1 fruit fly cellular context compared by ENCODE assay signal in the genomic region with DNA sequence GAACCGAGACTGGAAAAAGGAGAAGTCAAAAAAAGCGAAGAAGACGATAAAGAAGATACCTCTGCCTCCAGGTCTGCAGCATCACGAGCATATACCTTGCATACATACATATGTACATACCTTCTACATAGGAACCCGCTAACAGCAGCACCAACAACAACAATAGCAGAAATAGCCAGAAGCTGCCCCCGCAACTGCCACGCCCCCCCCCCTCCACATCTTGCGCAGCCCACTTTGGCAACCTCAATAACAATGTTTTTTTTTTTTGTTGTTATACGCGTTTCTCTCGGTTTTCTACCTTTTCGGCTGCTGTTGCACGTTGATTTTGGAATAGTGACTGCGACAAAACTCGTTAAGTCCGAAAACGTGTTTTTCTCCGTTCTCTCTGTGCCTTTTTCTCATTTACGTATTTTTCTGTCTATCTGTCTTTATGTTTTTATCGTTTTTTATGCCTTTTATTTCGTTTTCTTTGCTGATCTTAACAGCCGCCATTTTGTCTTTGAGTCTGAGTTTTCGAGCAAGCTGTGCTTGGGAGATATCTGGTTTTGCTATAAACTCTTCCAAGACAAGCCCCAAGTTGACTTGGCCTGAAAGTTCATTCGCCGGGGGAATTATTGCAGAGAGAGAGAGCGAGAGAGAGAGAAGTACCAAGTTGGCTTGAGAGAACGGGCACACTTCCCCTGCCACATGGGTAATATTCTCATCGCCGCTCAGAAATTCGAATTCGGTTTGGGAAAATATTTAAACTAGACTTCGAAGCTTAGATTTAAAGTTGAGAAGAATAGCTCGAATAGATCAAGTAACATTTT.
A peak's percentile ranks its signal among the peaks of the same experiment; 100 is the strongest.
TF ChIP-seq lines count a peak whose summit lies in the region.

No protein-coding gene starts in this region.

TF ChIP-seq in whole organism, embryonic, 481 proteins besides CTCF, POLR2A, EP300 and RAD21 (continued from another document):
- no peak for TF ChIP-seq CG32772 (GFP tag; IDR thresholded peaks at IDR 0.05; lab: Robert Waterston, UW)
- no peak for TF ChIP-seq Oli (tag; optimal IDR thresholded peaks at IDR 0.05; lab: Kevin White, UChicago)
- no peak for TF ChIP-seq danr (GFP tag; IDR thresholded peaks at IDR 0.05; lab: Robert Waterston, UW)
- TF ChIP-seq CG6175 (GFP tag; IDR thresholded peaks at IDR 0.05; lab: Robert Waterston, UW), result peak; percentile 70; the same call in 2 of the 3 replicates
- TF ChIP-seq CG12299 (tag; optimal IDR thresholded peaks at IDR 0.05; lab: Kevin White, UChicago), result no peak
- TF ChIP-seq CG13296 (GFP tag; optimal IDR thresholded peaks at IDR 0.05; lab: Kevin White, UChicago), result no peak
- no peak for TF ChIP-seq CG17568 (GFP tag; optimal IDR thresholded peaks at IDR 0.05; lab: Kevin White, UChicago)
- TF ChIP-seq HLH4C (GFP tag; IDR thresholded peaks at IDR 0.05; lab: Robert Waterston, UW; ENCODE audit: partially characterized antibody), result no peak
- no peak for TF ChIP-seq CG31441 (GFP tag; IDR thresholded peaks at IDR 0.05; lab: Robert Waterston, UW)
- peak; percentile 77 to 87 for TF ChIP-seq Trl (optimal IDR thresholded peaks at IDR 0.05; lab: Kevin White, UChicago)
- TF ChIP-seq Trl (GFP tag; optimal IDR thresholded peaks at IDR 0.05; lab: Kevin White, UChicago), result no peak
- no peak for TF ChIP-seq Dek (tag; optimal IDR thresholded peaks at IDR 0.05; lab: Kevin White, UChicago)
- no peak for TF ChIP-seq Side (GFP tag; optimal IDR thresholded peaks at IDR 0.05; lab: Kevin White, UChicago)
- TF ChIP-seq unpg (GFP tag; optimal IDR thresholded peaks at IDR 0.05; lab: Kevin White, UChicago), result no peak
- TF ChIP-seq Optix (GFP tag; IDR thresholded peaks at IDR 0.05; lab: Robert Waterston, UW), result no peak
- no peak for TF ChIP-seq sens-2 (GFP tag; IDR thresholded peaks at IDR 0.05; lab: Robert Waterston, UW)
- no peak for TF ChIP-seq grau (tag; optimal IDR thresholded peaks at IDR 0.05; lab: Kevin White, UChicago)
- TF ChIP-seq CG2889 (GFP tag; IDR thresholded peaks at IDR 0.05; lab: Robert Waterston, UW), result no peak
- no peak for TF ChIP-seq CG14441 (GFP tag; IDR thresholded peaks at IDR 0.05; lab: Robert Waterston, UW)
- peak; percentile 48 for TF ChIP-seq abd-A (tag; optimal IDR thresholded peaks at IDR 0.05; lab: Kevin White, UChicago)
- TF ChIP-seq CrebB (tag; optimal IDR thresholded peaks at IDR 0.05; lab: Kevin White, UChicago), result no peak
- no peak for TF ChIP-seq chm (GFP tag; IDR thresholded peaks at IDR 0.05; lab: Robert Waterston, UW)
- TF ChIP-seq CG15601 (tag; optimal IDR thresholded peaks at IDR 0.05; lab: Kevin White, UChicago), result no peak
- TF ChIP-seq Ravus (GFP tag; IDR thresholded peaks at IDR 0.05; lab: Robert Waterston, UW), result no peak
- TF ChIP-seq Dbx (GFP tag; IDR thresholded peaks at IDR 0.05; lab: Robert Waterston, UW), result no peak
- TF ChIP-seq CG1602 (GFP tag; optimal IDR thresholded peaks at IDR 0.05; lab: Kevin White, UChicago), result no peak
- no peak for TF ChIP-seq Nf-YA (GFP tag; IDR thresholded peaks at IDR 0.05; lab: Robert Waterston, UW)
- TF ChIP-seq nmo (GFP tag; optimal IDR thresholded peaks at IDR 0.05; lab: Kevin White, UChicago), result no peak
- TF ChIP-seq insv (GFP tag; optimal IDR thresholded peaks at IDR 0.05; lab: Kevin White, UChicago), result no peak
- TF ChIP-seq gsb (GFP tag; IDR thresholded peaks at IDR 0.05; lab: Robert Waterston, UW), result no peak
- no peak for TF ChIP-seq Hr51 (GFP tag; optimal IDR thresholded peaks at IDR 0.05; lab: Kevin White, UChicago)
- no peak for TF ChIP-seq BEAF-32 (GFP tag; optimal IDR thresholded peaks at IDR 0.05; lab: Kevin White, UChicago)
- TF ChIP-seq pum (GFP tag; optimal IDR thresholded peaks at IDR 0.05; lab: Kevin White, UChicago), result no peak
- no peak for TF ChIP-seq vnd (GFP tag; IDR thresholded peaks at IDR 0.05; lab: Robert Waterston, UW; ENCODE audit: partially characterized antibody)
- TF ChIP-seq sqz (GFP tag; optimal IDR thresholded peaks at IDR 0.05; lab: Kevin White, UChicago), result peak; percentile 60
- TF ChIP-seq Hr39 (optimal IDR thresholded peaks at IDR 0.05; lab: Kevin White, UChicago), result no peak
- TF ChIP-seq dati (GFP tag; IDR thresholded peaks at IDR 0.05; lab: Robert Waterston, UW), result no peak
- no peak for TF ChIP-seq salm (tag; optimal IDR thresholded peaks at IDR 0.05; lab: Kevin White, UChicago)
- TF ChIP-seq CG12744 (GFP tag; optimal IDR thresholded peaks at IDR 0.05; lab: Kevin White, UChicago), result no peak
- TF ChIP-seq Sox102F (GFP tag; optimal IDR thresholded peaks at IDR 0.05; lab: Kevin White, UChicago), result no peak
- peak; percentile 74 for TF ChIP-seq CG9437 (GFP tag; optimal IDR thresholded peaks at IDR 0.05; lab: Kevin White, UChicago)
- TF ChIP-seq slbo (GFP tag; IDR thresholded peaks at IDR 0.05; lab: Robert Waterston, UW), result no peak
